Worm (Caenorhabditis elegans) whole organism, early embryonic: ENCODE results near the gene plrg-1.

Experiments
- B0310.2 ChIP-seq: sonication (generic microtip); optimal IDR thresholded peaks from 2 replicates; lab custom pipeline; 2016; ENCODE audit warnings: mild to moderate bottlenecking, missing genetic modification characterization, missing compliant biosample characterization
- F13C5.2 ChIP-seq: sonication (generic microtip); optimal IDR thresholded peaks from 2 replicates; lab custom pipeline; 2017; ENCODE audit warnings: mild to moderate bottlenecking, missing genetic modification characterization, inconsistent platforms, missing compliant biosample characterization
- aly-1 ChIP-seq: sonication (generic microtip); optimal IDR thresholded peaks from 2 replicates; lab custom pipeline; 2016; ENCODE audit warnings: missing genetic modification characterization, missing compliant biosample characterization
- ama-1 ChIP-seq: fragments of 150-350 bp; optimal IDR thresholded peaks from 2 replicates; lab custom pipeline; 2014
- ceh-13 ChIP-seq: fragments of 200-800 bp; sonication (Bioruptor generic); optimal IDR thresholded peaks from 2 replicates; lab custom pipeline; 2018; ENCODE audit warnings: mild to moderate bottlenecking, missing genetic modification characterization, missing compliant biosample characterization
- ceh-36 ChIP-seq: sonication (generic microtip); optimal IDR thresholded peaks from 2 replicates; lab custom pipeline; 2016; ENCODE audit warnings: missing genetic modification characterization, inconsistent platforms, missing compliant biosample characterization
- ets-7 ChIP-seq: sonication (generic microtip); optimal IDR thresholded peaks from 2 replicates; lab custom pipeline; 2016; ENCODE audit warnings: missing genotype, missing genetic modification characterization, missing compliant biosample characterization
- flt-1 ChIP-seq: fragments of 200-800 bp; sonication (Bioruptor generic); IDR thresholded peaks from 2 replicates; pipeline ENCODE4 v1.3.6; 2022; ENCODE audit warnings: missing genetic modification characterization, missing compliant biosample characterization
- hmbx-1 ChIP-seq: sonication (generic microtip); optimal IDR thresholded peaks from 2 replicates; lab custom pipeline; 2016; ENCODE audit warnings: mild to moderate bottlenecking, missing genetic modification characterization, missing compliant biosample characterization
- hmg-4 ChIP-seq: fragments of 200-800 bp; sonication (Bioruptor generic); optimal IDR thresholded peaks from 2 replicates; lab custom pipeline; 2018; ENCODE audit warnings: mild to moderate bottlenecking, missing genetic modification characterization, missing compliant biosample characterization
- hnd-1 ChIP-seq: sonication (generic microtip); optimal IDR thresholded peaks from 2 replicates; lab custom pipeline; 2016; ENCODE audit warnings: missing genetic modification characterization, missing compliant biosample characterization
- pes-1 ChIP-seq: fragments of 200-800 bp; sonication (Bioruptor generic); IDR thresholded peaks from 2 replicates; pipeline ENCODE4 v1.3.6; 2022; ENCODE audit warnings: missing genetic modification reagents, missing genetic modification characterization, missing compliant biosample characterization
- scrt-1 ChIP-seq: fragments of 200-800 bp; sonication (Bioruptor generic); IDR thresholded peaks from 2 replicates; pipeline ENCODE4 v1.3.6; 2022; ENCODE audit warnings: missing genetic modification characterization, missing compliant biosample characterization
- sea-1 ChIP-seq: fragments of 200-800 bp; sonication (Bioruptor generic); conservative IDR thresholded peaks from 2 replicates; pipeline ENCODE4 v1.3.6; 2022; ENCODE audit warnings: missing genetic modification characterization, missing compliant biosample characterization
- tbx-11 ChIP-seq: fragments of 200-800 bp; sonication (Bioruptor generic); IDR thresholded peaks from 2 replicates; pipeline ENCODE4 v1.3.6; 2022; ENCODE audit warnings: missing genetic modification characterization, missing compliant biosample characterization
- tbx-37 ChIP-seq: fragments of 200-800 bp; sonication (Bioruptor generic); conservative IDR thresholded peaks from 2 replicates; pipeline ENCODE4 v1.3.6; 2022; ENCODE audit warnings: missing genetic modification reagents, missing genetic modification characterization, missing compliant biosample characterization
- tra-4 ChIP-seq: sonication (generic microtip); optimal IDR thresholded peaks from 2 replicates; lab custom pipeline; 2017; ENCODE audit warnings: missing genetic modification characterization, missing compliant biosample characterization

The plrg-1 gene

ce11 chrV:10792775-10793174 lies 14.9 kb downstream of the plrg-1 start, which contains the start of gene D1054.10:
Gene D1054.10 (minus strand): TSS chrV:10792875.
- TF ChIP-seq ets-7, result no peak
- no peak for TF ChIP-seq flt-1
- no peak for TF ChIP-seq scrt-1 (GFP tag; lab: Robert Waterston, UW)
- TF ChIP-seq aly-1 (tag; lab: Kevin White, UChicago), result no peak
- TF ChIP-seq B0310.2 (tag; lab: Kevin White, UChicago), result no peak
- TF ChIP-seq pes-1 (GFP tag; lab: Robert Waterston, UW), result no peak
- no peak for TF ChIP-seq hmg-4 (GFP tag; lab: Kevin White, UChicago)
- TF ChIP-seq F13C5.2 (tag; lab: Kevin White, UChicago), result no peak

ce11 chrV:10790921-10791320 lies 16.8 kb downstream of the plrg-1 start, which contains the start of gene D1054.9:
Gene D1054.9 (minus strand): TSS chrV:10791057.
- TF ChIP-seq ets-7 (no peak), flt-1 (no peak), aly-1 (tag; lab: Kevin White, UChicago) (no peak), F13C5.2 (tag; lab: Kevin White, UChicago) (no peak), ceh-13 (no peak), ama-1 (lab: Kevin White, UChicago) (no peak), hnd-1 (tag; lab: Kevin White, UChicago) (no peak), B0310.2 (tag; lab: Kevin White, UChicago) (no peak), tbx-11 (GFP tag; lab: Robert Waterston, UW) (no peak)

ce11 chrV:10784011-10784410 lies 23.7 kb downstream of the plrg-1 start, which contains the start of gene D1054.8:
Gene D1054.8 (plus strand): TSS chrV:10784311.
- TF ChIP-seq F13C5.2 (tag; lab: Kevin White, UChicago), result no peak
- no peak for TF ChIP-seq tra-4
- TF ChIP-seq scrt-1 (GFP tag; lab: Robert Waterston, UW), result no peak
- TF ChIP-seq tbx-11 (GFP tag; lab: Robert Waterston, UW), result no peak
- TF ChIP-seq B0310.2 (tag; lab: Kevin White, UChicago), result no peak
- no peak for TF ChIP-seq ama-1 (lab: Kevin White, UChicago)
- no peak for TF ChIP-seq ceh-36 (tag; lab: Kevin White, UChicago)
- TF ChIP-seq hnd-1 (tag; lab: Kevin White, UChicago), result no peak
- no peak for TF ChIP-seq tbx-37

ce11 chrV:10776528-10777055 lies 31.1 kb downstream of the plrg-1 start, which contains the start of gene D1054.5:
Gene D1054.5 (minus strand): TSS chrV:10776578.
- TF ChIP-seq tra-4, result no peak
- no peak for TF ChIP-seq hmg-4 (GFP tag; lab: Kevin White, UChicago)
- TF ChIP-seq ama-1 (lab: Kevin White, UChicago), result no peak
- no peak for TF ChIP-seq hmbx-1
- no peak for TF ChIP-seq scrt-1 (GFP tag; lab: Robert Waterston, UW)
- TF ChIP-seq sea-1, result no peak
- no peak for TF ChIP-seq aly-1 (tag; lab: Kevin White, UChicago)
- TF ChIP-seq tbx-11 (GFP tag; lab: Robert Waterston, UW), result no peak
- no peak for TF ChIP-seq F13C5.2 (tag; lab: Kevin White, UChicago)
- no peak for TF ChIP-seq tbx-37
- no peak for TF ChIP-seq ceh-36 (tag; lab: Kevin White, UChicago)
- no peak for TF ChIP-seq ceh-13
- TF ChIP-seq B0310.2 (tag; lab: Kevin White, UChicago), result no peak
- no peak for TF ChIP-seq ets-7
- no peak for TF ChIP-seq pes-1 (GFP tag; lab: Robert Waterston, UW)
- no peak for TF ChIP-seq flt-1
- no peak for TF ChIP-seq hnd-1 (tag; lab: Kevin White, UChicago)

- TF ChIP-seq aly-1 (tag; lab: Kevin White, UChicago), result no peak
- TF ChIP-seq hmbx-1, result no peak
- TF ChIP-seq hmg-4 (GFP tag; lab: Kevin White, UChicago), result no peak
- TF ChIP-seq tbx-11 (GFP tag; lab: Robert Waterston, UW), result no peak
- TF ChIP-seq B0310.2 (tag; lab: Kevin White, UChicago), result no peak
- no peak for TF ChIP-seq ceh-13
- TF ChIP-seq scrt-1 (GFP tag; lab: Robert Waterston, UW), result no peak
- no peak for TF ChIP-seq F13C5.2 (tag; lab: Kevin White, UChicago)
- no peak for TF ChIP-seq hnd-1 (tag; lab: Kevin White, UChicago)
- no peak for TF ChIP-seq flt-1
- TF ChIP-seq sea-1, result no peak
- no peak for TF ChIP-seq tra-4
- TF ChIP-seq tbx-37, result no peak
- no peak for TF ChIP-seq ceh-36 (tag; lab: Kevin White, UChicago)
- no peak for TF ChIP-seq ama-1 (lab: Kevin White, UChicago)
- no peak for TF ChIP-seq pes-1 (GFP tag; lab: Robert Waterston, UW)
Measured at ce11 chrV:10773216-10773615, 34.5 kb downstream of the plrg-1 start.

- TF ChIP-seq ama-1 (lab: Kevin White, UChicago), result no peak
- TF ChIP-seq tbx-11 (GFP tag; lab: Robert Waterston, UW), result no peak
- TF ChIP-seq hmg-4 (GFP tag; lab: Kevin White, UChicago), result no peak
- no peak for TF ChIP-seq B0310.2 (tag; lab: Kevin White, UChicago)
- TF ChIP-seq flt-1, result no peak
- TF ChIP-seq ets-7, result no peak
- no peak for TF ChIP-seq tra-4
- no peak for TF ChIP-seq sea-1
- TF ChIP-seq ceh-13, result no peak
- no peak for TF ChIP-seq F13C5.2 (tag; lab: Kevin White, UChicago)
- TF ChIP-seq hnd-1 (tag; lab: Kevin White, UChicago), result no peak
- TF ChIP-seq aly-1 (tag; lab: Kevin White, UChicago), result no peak
- TF ChIP-seq hmbx-1, result no peak
- TF ChIP-seq ceh-36 (tag; lab: Kevin White, UChicago), result no peak
- no peak for TF ChIP-seq tbx-37
- TF ChIP-seq scrt-1 (GFP tag; lab: Robert Waterston, UW), result no peak
Measured at ce11 chrV:10771390-10771789, 36.3 kb downstream of the plrg-1 start, which contains the start of gene D1054.3. Gene D1054.3 (plus strand): TSS chrV:10771451.

- TF ChIP-seq F13C5.2 (tag; lab: Kevin White, UChicago) (no peak), sea-1 (no peak), ceh-36 (tag; lab: Kevin White, UChicago) (no peak), ceh-13 (no peak), hnd-1 (tag; lab: Kevin White, UChicago) (no peak), hmbx-1 (no peak), tbx-11 (GFP tag; lab: Robert Waterston, UW) (no peak), tra-4 (no peak), tbx-37 (no peak), pes-1 (GFP tag; lab: Robert Waterston, UW) (no peak), aly-1 (tag; lab: Kevin White, UChicago) (no peak), ama-1 (lab: Kevin White, UChicago) (no peak), scrt-1 (GFP tag; lab: Robert Waterston, UW) (no peak), ets-7 (no peak), hmg-4 (GFP tag; lab: Kevin White, UChicago) (no peak), B0310.2 (tag; lab: Kevin White, UChicago) (no peak), flt-1 (no peak)
Measured at ce11 chrV:10770026-10770425, 37.7 kb downstream of the plrg-1 start, which contains the start of the genes D1054.1 and pas-2. Gene D1054.1 (minus strand): TSS chrV:10770217. Gene pas-2 (plus strand): TSS chrV:10770368.
